Fruit fly (Drosophila melanogaster): ENCODE data around the gene Cortactin.

DNA sequence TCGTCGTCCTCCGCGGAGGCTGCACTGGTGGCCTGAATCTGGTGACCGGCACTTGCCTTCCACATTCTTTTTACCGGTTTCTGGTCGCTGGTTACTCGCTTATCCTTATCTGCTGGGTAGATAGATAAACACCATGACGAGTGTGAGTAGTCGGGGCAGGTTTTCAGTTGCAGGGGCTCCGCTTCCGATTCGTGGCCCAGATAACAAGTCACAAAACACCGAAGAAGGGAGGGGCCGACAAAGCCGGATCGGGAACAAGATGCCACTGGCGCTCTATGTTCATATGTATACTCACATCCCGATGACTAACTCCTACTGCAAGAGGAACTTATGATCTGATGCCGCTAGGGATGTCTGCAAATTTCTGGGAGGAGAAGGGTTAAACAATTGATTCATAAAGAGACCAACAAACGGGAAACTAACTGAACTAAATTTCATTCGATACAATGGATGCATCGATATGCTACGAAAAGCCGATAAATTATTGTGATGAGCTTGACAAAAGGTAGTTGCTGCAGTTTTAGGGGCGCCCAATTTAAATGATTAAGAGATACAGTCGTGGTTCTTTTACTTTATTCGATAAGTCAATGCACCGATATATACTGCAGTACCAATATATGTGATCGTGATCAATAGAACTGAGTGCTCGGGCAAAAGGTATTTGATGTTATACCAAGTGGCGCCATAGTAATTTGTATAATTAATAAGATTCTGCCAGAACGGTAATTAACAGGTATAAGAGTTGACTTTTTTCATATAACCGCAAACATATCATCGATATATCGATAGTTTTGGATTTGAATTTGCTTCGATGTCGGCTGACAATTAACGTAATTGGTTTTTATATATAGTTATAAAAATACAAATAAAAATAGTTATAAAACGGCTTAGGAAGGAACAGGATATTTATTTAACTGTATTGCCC lies at the start of gene Cortactin:
- TF ChIP-seq CG8478 (optimal IDR thresholded peaks at IDR 0.05) (no peak), CTCF (optimal IDR thresholded peaks at IDR 0.05) (peak in 1 of 2 experiments; percentile 47)

Data from S2 (cell line).